Fruit fly (Drosophila melanogaster) whole organism, embryonic: ENCODE results near the gene nolo.

Source experiments
- Awh ChIP-seq: fragments of 200-800 bp; sonication (Bioruptor generic); IDR thresholded peaks from 2 replicates; pipeline ENCODE4, ENCODE4 v1.3.6; 2022; ENCODE audit warnings: missing biosample characterization, missing genetic modification characterization
- CG10147 ChIP-seq: fragments of 200-800 bp; sonication (Bioruptor generic); optimal IDR thresholded peaks from 2 replicates; lab custom pipeline; 2019; ENCODE audit warnings: missing biosample characterization, mild to moderate bottlenecking, missing genetic modification characterization, moderate library complexity
- CG12299 ChIP-seq: fragments of 200-800 bp; sonication (Bioruptor generic); optimal IDR thresholded peaks from 2 replicates; lab custom pipeline; 2018; ENCODE audit warnings: missing biosample characterization, mild to moderate bottlenecking, missing genetic modification characterization
- CG13424 ChIP-seq: fragments of 200-800 bp; sonication (Bioruptor generic); optimal IDR thresholded peaks from 2 replicates; lab custom pipeline; 2019; ENCODE audit warnings: missing biosample characterization, mild to moderate bottlenecking, missing genetic modification characterization, moderate library complexity
- CG15696 ChIP-seq: fragments of 200-800 bp; sonication (Bioruptor generic); optimal IDR thresholded peaks from 2 replicates; lab custom pipeline; 2019; ENCODE audit warnings: missing biosample characterization, mild to moderate bottlenecking, missing genetic modification characterization, moderate library complexity
- CG2129 ChIP-seq: fragments of 200-800 bp; sonication (Bioruptor generic); IDR thresholded peaks from 2 replicates; pipeline ENCODE4 v1.3.6; 2022; ENCODE audit warnings: missing biosample characterization, missing genetic modification characterization; ENCODE audit not compliant: partially characterized antibody
- CG2199 ChIP-seq: fragments of 200-800 bp; sonication (Bioruptor generic); IDR thresholded peaks from 3 replicates; pipeline ENCODE4 v1.3.6; 2022; ENCODE audit warnings: missing biosample characterization, missing genetic modification characterization
- CG30403 ChIP-seq: fragments of 200-800 bp; sonication (Bioruptor generic); optimal IDR thresholded peaks from 3 replicates; lab custom pipeline; 2016; ENCODE audit warnings: missing biosample characterization, missing genetic modification characterization
- CG3838 ChIP-seq: fragments of 200-800 bp; sonication (Bioruptor generic); optimal IDR thresholded peaks from 3 replicates; lab custom pipeline; 2016; ENCODE audit warnings: missing biosample characterization, missing genetic modification characterization
- CG4404 ChIP-seq: fragments of 200-800 bp; sonication (Bioruptor generic); IDR thresholded peaks from 2 replicates; pipeline ENCODE4 v1.3.6; 2022; ENCODE audit warnings: missing biosample characterization, missing genetic modification characterization
- CG4820 ChIP-seq: fragments of 200-800 bp; sonication (Bioruptor generic); optimal IDR thresholded peaks from 3 replicates; lab custom pipeline; 2016; ENCODE audit warnings: missing biosample characterization, missing genetic modification characterization
- CG5180 ChIP-seq: fragments of 200-800 bp; sonication (Bioruptor generic); optimal IDR thresholded peaks from 3 replicates; lab custom pipeline; 2017; ENCODE audit warnings: missing biosample characterization, missing genetic modification characterization, mild to moderate bottlenecking, moderate library complexity, missing genetic modification reagents
- CG6813 ChIP-seq: fragments of 200-800 bp; sonication (Bioruptor generic); optimal IDR thresholded peaks from 2 replicates; lab custom pipeline; 2017; ENCODE audit warnings: missing biosample characterization, missing genetic modification characterization, mild to moderate bottlenecking, moderate library complexity, missing genetic modification reagents
- CG7786 ChIP-seq: fragments of 200-800 bp; sonication (Bioruptor generic); optimal IDR thresholded peaks from 2 replicates; lab custom pipeline; 2016; ENCODE audit warnings: missing biosample characterization, missing genetic modification characterization
- Dip2 ChIP-seq: fragments of 200-800 bp; sonication (Bioruptor generic); IDR thresholded peaks from 2 replicates; pipeline ENCODE4 v1.3.6; 2022; ENCODE audit warnings: missing biosample characterization, missing genetic modification characterization
- Dp ChIP-seq: fragments of 200-800 bp; sonication (Bioruptor generic); optimal IDR thresholded peaks from 2 replicates; lab custom pipeline; 2018; ENCODE audit warnings: missing biosample characterization, mild to moderate bottlenecking, missing genetic modification characterization, moderate library complexity
- ERR ChIP-seq: fragments of 200-800 bp; sonication (Bioruptor generic); optimal IDR thresholded peaks from 2 replicates; lab custom pipeline; 2016; ENCODE audit warnings: missing biosample characterization, missing genetic modification characterization
- Gug ChIP-seq: fragments of 200-800 bp; sonication (Bioruptor generic); IDR thresholded peaks from 4 replicates; pipeline ENCODE4 v1.3.6; 2022; ENCODE audit warnings: missing biosample characterization, missing genetic modification characterization
- Hmr ChIP-seq: fragments of 200-800 bp; sonication (Bioruptor generic); optimal IDR thresholded peaks from 3 replicates; lab custom pipeline; 2017; ENCODE audit warnings: mild to moderate bottlenecking, missing biosample characterization, missing genetic modification reagents, missing genetic modification characterization
- Hr3 ChIP-seq: fragments of 200-800 bp; sonication (Bioruptor generic); optimal IDR thresholded peaks from 3 replicates; lab custom pipeline; 2016; ENCODE audit warnings: missing biosample characterization, missing genetic modification characterization
- Hr78 ChIP-seq, 2 experiments: fragments of 200-800 bp in 1 of 2; fragments of >200 bp in 1 of 2; sonication (Bioruptor generic) in 1 of 2; optimal IDR thresholded peaks; 2 replicates each; lab custom pipeline; 2017 to 2019; ENCODE audit warnings: missing biosample characterization in 2 of 2, missing genetic modification characterization in 2 of 2, mild to moderate bottlenecking in 1 of 2, moderate library complexity in 1 of 2
- Med ChIP-seq: fragments of 200-800 bp; sonication (Bioruptor generic); peaks from one replicate; lab custom pipeline; 2016; ENCODE audit warnings: missing biosample characterization, missing genetic modification characterization, mild to moderate bottlenecking, inconsistent platforms, moderate library complexity
- Myb ChIP-seq: fragments of 200-800 bp; sonication (Bioruptor generic); optimal IDR thresholded peaks from 2 replicates; lab custom pipeline; 2016; ENCODE audit warnings: missing biosample characterization, missing genetic modification characterization
- NFAT ChIP-seq: fragments of 200-800 bp; sonication (Bioruptor generic); IDR thresholded peaks from 2 replicates; pipeline ENCODE4 v1.3.6; 2022; ENCODE audit warnings: missing biosample characterization, missing genetic modification characterization
- Nf-YC ChIP-seq: fragments of 200-800 bp; optimal IDR thresholded peaks from 3 replicates; lab custom pipeline; 2019; ENCODE audit warnings: missing biosample characterization, mild to moderate bottlenecking, missing genetic modification characterization, moderate library complexity
- Opbp ChIP-seq: fragments of 200-800 bp; sonication (Bioruptor generic); IDR thresholded peaks from 3 replicates; pipeline ENCODE4 v1.3.6; 2022; ENCODE audit warnings: missing biosample characterization, missing genetic modification characterization; ENCODE audit not compliant: partially characterized antibody
- Pdp1 ChIP-seq, 2 experiments: fragments of 200-800 bp; sonication (Bioruptor generic); optimal IDR thresholded peaks; 3 replicates each; lab custom pipeline; 2016; ENCODE audit warnings: missing biosample characterization in 2 of 2, missing genetic modification characterization in 2 of 2, mild to moderate bottlenecking in 1 of 2, moderate library complexity in 1 of 2
- Poxn ChIP-seq: fragments of 200-800 bp; sonication (Bioruptor generic); IDR thresholded peaks from 2 replicates; pipeline ENCODE4 v1.3.6; 2022; ENCODE audit warnings: missing biosample characterization, missing genetic modification characterization
- Ravus ChIP-seq: fragments of 200-800 bp; sonication (Bioruptor generic); IDR thresholded peaks from 2 replicates; pipeline ENCODE4 v1.3.6; 2022; ENCODE audit warnings: missing biosample characterization, missing genetic modification characterization
- Rfx ChIP-seq: fragments of 200-800 bp; sonication (Bioruptor generic); IDR thresholded peaks from 2 replicates; pipeline ENCODE4 v1.3.6; 2022; ENCODE audit warnings: missing biosample characterization, missing genetic modification characterization
- Scr ChIP-seq: fragments of 200-800 bp; sonication (Bioruptor generic); IDR thresholded peaks from 2 replicates; pipeline ENCODE4 v1.3.6; 2022; ENCODE audit warnings: missing biosample characterization, missing genetic modification characterization; ENCODE audit not compliant: partially characterized antibody
- Trl ChIP-seq, 3 experiments: fragments of >200 bp in 2 of 3; fragments of 200-800 bp in 1 of 3; sonication (Bioruptor generic) in 1 of 3; optimal IDR thresholded peaks; 2 replicates in 1 of 3; 3 replicates in 2 of 3; lab custom pipeline; 2016 to 2017; ENCODE audit warnings: missing biosample characterization in 1 of 3, missing genetic modification characterization in 1 of 3
- Usf ChIP-seq: fragments of 200-800 bp; sonication (Bioruptor generic); optimal IDR thresholded peaks from 2 replicates; lab custom pipeline; 2017; ENCODE audit warnings: missing genotype, missing biosample characterization, missing genetic modification characterization
- ara ChIP-seq: fragments of 200-800 bp; sonication (Bioruptor generic); IDR thresholded peaks from 2 replicates; pipeline ENCODE4 v1.3.6; 2022; ENCODE audit warnings: missing biosample characterization, missing genetic modification characterization
- fd64A ChIP-seq: fragments of 200-800 bp; sonication (Bioruptor generic); optimal IDR thresholded peaks from 3 replicates; lab custom pipeline; 2018; ENCODE audit warnings: missing biosample characterization, mild to moderate bottlenecking, missing genetic modification characterization
- hbn ChIP-seq: fragments of 200-800 bp; sonication (Bioruptor generic); IDR thresholded peaks from 2 replicates; pipeline ENCODE4 v1.3.6; 2022; ENCODE audit warnings: missing biosample characterization, missing genetic modification characterization; ENCODE audit not compliant: partially characterized antibody
- hkb ChIP-seq, 2 experiments: fragments of 200-800 bp in 1 of 2; fragments of >200 bp in 1 of 2; sonication (Bioruptor generic) in 1 of 2; IDR thresholded peaks in 1 of 2; optimal IDR thresholded peaks in 1 of 2; 2 replicates each; pipeline versions ENCODE4 v1.3.6 to Lab custom; 2017 to 2022; ENCODE audit warnings: missing biosample characterization in 1 of 2, missing genetic modification characterization in 1 of 2
- ind ChIP-seq: fragments of 200-800 bp; sonication (Bioruptor generic); optimal IDR thresholded peaks from 3 replicates; lab custom pipeline; 2016; ENCODE audit warnings: missing biosample characterization, missing genetic modification characterization
- pan ChIP-seq, 4 experiments: fragments of >200 bp in 3 of 4; fragments of 200-800 bp in 1 of 4; sonication (Bioruptor generic) in 1 of 4; optimal IDR thresholded peaks in 3 of 4; IDR thresholded peaks in 1 of 4; 2 replicates each; pipeline versions ENCODE4 v1.3.6 to Lab custom; 2017 to 2022; ENCODE audit warnings: missing biosample characterization in 2 of 4, missing genetic modification characterization in 2 of 4, mixed read lengths in 1 of 4
- peb ChIP-seq: fragments of 200-800 bp; sonication (Bioruptor generic); IDR thresholded peaks from 2 replicates; pipeline ENCODE4 v1.3.6; 2022; ENCODE audit warnings: missing biosample characterization, missing genetic modification characterization
- ro ChIP-seq: fragments of 200-800 bp; sonication (Bioruptor generic); IDR thresholded peaks from 2 replicates; pipeline ENCODE4 v1.3.6; 2022; ENCODE audit warnings: missing biosample characterization, missing genetic modification characterization
- slou ChIP-seq: fragments of 200-800 bp; sonication (Bioruptor generic); optimal IDR thresholded peaks from 3 replicates; lab custom pipeline; 2016; ENCODE audit warnings: missing biosample characterization, missing genetic modification characterization
- tap ChIP-seq: fragments of 200-800 bp; optimal IDR thresholded peaks from 3 replicates; lab custom pipeline; 2019; ENCODE audit warnings: missing biosample characterization, mild to moderate bottlenecking, missing genetic modification characterization, moderate library complexity
- tna ChIP-seq: fragments of 200-800 bp; sonication (Bioruptor generic); IDR thresholded peaks from 2 replicates; pipeline ENCODE4 v1.3.6; 2022; ENCODE audit warnings: missing biosample characterization, missing genetic modification characterization; ENCODE audit not compliant: partially characterized antibody
- vfl ChIP-seq: fragments of 200-800 bp; sonication (Bioruptor generic); optimal IDR thresholded peaks from 2 replicates; lab custom pipeline; 2016; ENCODE audit warnings: missing biosample characterization, missing genetic modification characterization
- wdn ChIP-seq: fragments of 200-800 bp; sonication (Bioruptor generic); IDR thresholded peaks from 2 replicates; pipeline ENCODE4 v1.3.6; 2022; ENCODE audit warnings: missing biosample characterization, missing genetic modification characterization
- wek ChIP-seq: fragments of 200-800 bp; sonication (Bioruptor generic); optimal IDR thresholded peaks from 3 replicates; lab custom pipeline; 2018; ENCODE audit warnings: missing biosample characterization, mild to moderate bottlenecking, missing genetic modification characterization, moderate library complexity
- zf30C ChIP-seq: fragments of 200-800 bp; sonication (Bioruptor generic); optimal IDR thresholded peaks from 3 replicates; lab custom pipeline; 2018; ENCODE audit warnings: missing biosample characterization, mild to moderate bottlenecking, missing genetic modification characterization

The nolo gene

dm6 chr2L:21683053-21683767 lies 696 bp upstream of the nolo start (continued):
- TF ChIP-seq hkb (optimal IDR thresholded peaks at IDR 0.05; lab: Kevin White, UChicago) (peak; percentile 31), hkb (GFP tag; IDR thresholded peaks at IDR 0.05; lab: Robert Waterston, UW) (peak; percentile 20; the same call in 1 of the 2 replicates), Pdp1 (GFP tag; optimal IDR thresholded peaks at IDR 0.05; lab: Kevin White, UChicago) (no peak), zf30C (no peak), Rfx (GFP tag; lab: Robert Waterston, UW) (no peak), tna (GFP tag; lab: Robert Waterston, UW) (0 out of 2 replicates have a peak, but pooled peaks have one; percentile 6), CG6813 (GFP tag; lab: Kevin White, UChicago) (no peak), Usf (no peak), Hmr (GFP tag; lab: Kevin White, UChicago) (no peak), wek (GFP tag; lab: Kevin White, UChicago) (no peak), ERR (peak; percentile 31), slou (GFP tag; lab: Kevin White, UChicago) (no peak), CG4404 (GFP tag; lab: Robert Waterston, UW) (no peak), Med (peak; percentile 72), CG2199 (GFP tag; lab: Robert Waterston, UW) (peak; percentile 82), Awh (GFP tag; lab: Robert Waterston, UW) (no peak), Trl (optimal IDR thresholded peaks at IDR 0.05; lab: Kevin White, UChicago) (peak; percentile 27 to 31), Trl (GFP tag; optimal IDR thresholded peaks at IDR 0.05; lab: Kevin White, UChicago) (no peak), CG3838 (no peak), CG7786 (GFP tag; lab: Kevin White, UChicago) (no peak), Nf-YC (tag; lab: Kevin White, UChicago) (no peak), CG4820 (GFP tag; lab: Kevin White, UChicago) (no peak), Poxn (GFP tag; lab: Robert Waterston, UW) (no peak), ara (GFP tag; lab: Robert Waterston, UW) (no peak), CG2129 (GFP tag; lab: Robert Waterston, UW) (no peak), CG13424 (tag; lab: Kevin White, UChicago) (no peak), Hr78 (GFP tag; optimal IDR thresholded peaks at IDR 0.05; lab: Kevin White, UChicago) (no peak), vfl (GFP tag; lab: Kevin White, UChicago) (no peak), CG10147 (no peak), tap (no peak), Gug (GFP tag; lab: Robert Waterston, UW) (no peak), Hr3 (no peak), CG5180 (no peak), CG12299 (tag; lab: Kevin White, UChicago) (no peak), hbn (GFP tag; lab: Robert Waterston, UW) (no peak), peb (GFP tag; lab: Robert Waterston, UW) (no peak), Ravus (GFP tag; lab: Robert Waterston, UW) (no peak), Myb (peak; percentile 47), NFAT (GFP tag; lab: Robert Waterston, UW) (no peak), ro (GFP tag; lab: Robert Waterston, UW) (no peak), CG15696 (no peak), CG30403 (GFP tag; lab: Kevin White, UChicago) (no peak), ind (GFP tag; lab: Kevin White, UChicago) (no peak), Scr (GFP tag; lab: Robert Waterston, UW) (no peak), Dp (GFP tag; lab: Kevin White, UChicago) (peak; percentile 14), Dip2 (GFP tag; lab: Robert Waterston, UW) (no peak), Opbp (GFP tag; lab: Robert Waterston, UW) (0 out of 3 replicates have a peak, but pooled peaks have one; percentile 25), fd64A (GFP tag; lab: Kevin White, UChicago) (no peak), wdn (GFP tag; lab: Robert Waterston, UW) (no peak), pan (optimal IDR thresholded peaks at IDR 0.05; lab: Kevin White, UChicago) (no peak), pan (GFP tag; optimal IDR thresholded peaks at IDR 0.05 in 1 of 2, IDR thresholded peaks at IDR 0.05 in 1 of 2) (no peak)
